Worm (Caenorhabditis elegans): Measurements from ENCODE around the gene sec-61.G.
A peak's percentile ranks its signal among the peaks of the same experiment; 100 is the strongest.

DNA sequence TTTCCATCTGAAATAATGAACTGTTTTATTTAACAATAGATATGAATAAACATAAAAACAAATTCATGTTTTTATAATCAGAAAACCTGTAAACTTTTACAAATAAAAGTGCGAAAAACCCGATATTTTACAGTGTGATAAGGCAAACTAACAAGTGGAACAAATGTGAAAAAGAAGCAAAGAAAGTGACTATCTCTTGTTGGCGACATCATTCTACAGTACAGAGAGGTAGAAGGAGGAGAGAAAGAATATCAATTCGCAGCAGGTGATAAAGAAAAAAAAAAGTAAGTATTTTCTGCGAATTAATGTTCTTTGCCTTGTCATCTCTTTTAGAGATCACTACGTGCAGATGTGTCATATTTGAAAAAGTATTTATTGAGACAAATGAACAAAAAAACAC is 37.2 kb downstream of the sec-61.G start:
- TF ChIP-seq lin-13 (GFP tag; optimal IDR thresholded peaks at IDR 0.05) (no peak), ztf-11 (tag; optimal IDR thresholded peaks at IDR 0.05) (no peak), nhr-237 (tag; optimal IDR thresholded peaks at IDR 0.05) (no peak), crh-2 (tag; optimal IDR thresholded peaks at IDR 0.05) (no peak), R02D3.7 (tag; optimal IDR thresholded peaks at IDR 0.05) (no peak), ceh-82 (tag; optimal IDR thresholded peaks at IDR 0.05) (no peak), sma-3 (GFP tag; optimal IDR thresholded peaks at IDR 0.05) (peak; percentile 17), nhr-11 (tag; optimal IDR thresholded peaks at IDR 0.05) (no peak), unc-62 (GFP tag; optimal IDR thresholded peaks at IDR 0.05) (no peak), nhr-129 (tag; optimal IDR thresholded peaks at IDR 0.05) (no peak), nhr-25 (tag; optimal IDR thresholded peaks at IDR 0.05) (peak; percentile 18)
